Fruit fly (Drosophila melanogaster) whole organism, embryonic: ENCODE results near the gene CG6225.

Source experiments
- CG11398 ChIP-seq: fragments of 200-800 bp; sonication (Bioruptor generic); optimal IDR thresholded peaks from 2 replicates; lab custom pipeline; 2016; ENCODE audit warnings: missing biosample characterization, missing genetic modification characterization
- CG11504 ChIP-seq: fragments of 200-800 bp; sonication (Bioruptor generic); optimal IDR thresholded peaks from 3 replicates; lab custom pipeline; 2019; ENCODE audit warnings: missing biosample characterization, mild to moderate bottlenecking, missing genetic modification characterization, moderate library complexity
- CG11560 ChIP-seq: fragments of 200-800 bp; sonication (Bioruptor generic); IDR thresholded peaks from 3 replicates; pipeline ENCODE4 v1.3.6; 2022; ENCODE audit warnings: missing biosample characterization, missing genetic modification characterization
- CG12391 ChIP-seq: fragments of 200-800 bp; sonication (Bioruptor generic); optimal IDR thresholded peaks from 3 replicates; lab custom pipeline; 2018; ENCODE audit warnings: missing biosample characterization, mild to moderate bottlenecking, missing genetic modification characterization, moderate library complexity
- CG13624 ChIP-seq: fragments of 200-800 bp; sonication (Bioruptor generic); optimal IDR thresholded peaks from 2 replicates; lab custom pipeline; 2016; ENCODE audit warnings: missing biosample characterization, missing genetic modification characterization
- CG13894 ChIP-seq: fragments of 200-800 bp; sonication (Bioruptor generic); optimal IDR thresholded peaks from 3 replicates; lab custom pipeline; 2018; ENCODE audit warnings: missing biosample characterization, mild to moderate bottlenecking, missing genetic modification characterization, moderate library complexity
- CG15514 ChIP-seq: fragments of 200-800 bp; sonication (Bioruptor generic); optimal IDR thresholded peaks from 3 replicates; lab custom pipeline; 2017; ENCODE audit warnings: missing biosample characterization, missing genetic modification characterization, mild to moderate bottlenecking, moderate library complexity, missing genetic modification reagents
- CG1792 ChIP-seq: fragments of 200-800 bp; sonication (Bioruptor generic); optimal IDR thresholded peaks from 2 replicates; lab custom pipeline; 2016; ENCODE audit warnings: missing biosample characterization, missing genetic modification characterization
- CG2199 ChIP-seq: fragments of 200-800 bp; sonication (Bioruptor generic); IDR thresholded peaks from 3 replicates; pipeline ENCODE4 v1.3.6; 2022; ENCODE audit warnings: missing biosample characterization, missing genetic modification characterization
- CG30403 ChIP-seq: fragments of 200-800 bp; sonication (Bioruptor generic); optimal IDR thresholded peaks from 3 replicates; lab custom pipeline; 2016; ENCODE audit warnings: missing biosample characterization, missing genetic modification characterization
- CG3065 ChIP-seq: fragments of 200-800 bp; sonication (Bioruptor generic); optimal IDR thresholded peaks from 2 replicates; lab custom pipeline; 2016; ENCODE audit warnings: missing biosample characterization, missing genetic modification characterization
- CG3281 ChIP-seq: fragments of 200-800 bp; sonication (Bioruptor generic); optimal IDR thresholded peaks from 3 replicates; lab custom pipeline; 2017; ENCODE audit warnings: missing biosample characterization, mild to moderate bottlenecking, missing genetic modification characterization
- CG34422 ChIP-seq: fragments of 200-800 bp; sonication (Bioruptor generic); IDR thresholded peaks from 3 replicates; pipeline ENCODE4 v1.3.6; 2022; ENCODE audit warnings: missing biosample characterization, missing genetic modification characterization
- CG3838 ChIP-seq: fragments of 200-800 bp; sonication (Bioruptor generic); optimal IDR thresholded peaks from 3 replicates; lab custom pipeline; 2016; ENCODE audit warnings: missing biosample characterization, missing genetic modification characterization
- CG42726 ChIP-seq: fragments of 200-800 bp; sonication (Bioruptor generic); IDR thresholded peaks from 2 replicates; pipeline ENCODE4 v1.3.6; 2022; ENCODE audit warnings: missing biosample characterization, missing genetic modification characterization; ENCODE audit not compliant: partially characterized antibody
- CG4730 ChIP-seq: fragments of 200-800 bp; sonication (Bioruptor generic); IDR thresholded peaks from 2 replicates; pipeline ENCODE4 v1.3.6; 2022; ENCODE audit warnings: missing biosample characterization, missing genetic modification characterization
- CG7839 ChIP-seq: fragments of 200-800 bp; sonication (Bioruptor generic); optimal IDR thresholded peaks from 3 replicates; lab custom pipeline; 2018; ENCODE audit warnings: missing biosample characterization, mild to moderate bottlenecking, missing genetic modification characterization, moderate library complexity
- CG8089 ChIP-seq: fragments of 200-800 bp; sonication (Bioruptor generic); optimal IDR thresholded peaks from 3 replicates; lab custom pipeline; 2016; ENCODE audit warnings: missing biosample characterization, missing genetic modification characterization
- CG8765 ChIP-seq: fragments of 200-800 bp; sonication (Bioruptor generic); IDR thresholded peaks from 2 replicates; pipeline ENCODE4 v1.3.6; 2022; ENCODE audit warnings: missing biosample characterization, missing genetic modification characterization
- CoRest ChIP-seq: fragments of 200-800 bp; sonication (Bioruptor generic); optimal IDR thresholded peaks from 3 replicates; lab custom pipeline; 2018; ENCODE audit warnings: missing biosample characterization, mild to moderate bottlenecking, missing genetic modification characterization, moderate library complexity
- D ChIP-seq, 2 experiments: fragments of 200-800 bp in 1 of 2; fragments of >200 bp in 1 of 2; sonication (Bioruptor generic) in 1 of 2; optimal IDR thresholded peaks; 2 replicates in 1 of 2; 3 replicates in 1 of 2; lab custom pipeline; 2017; ENCODE audit warnings: mild to moderate bottlenecking in 1 of 2, missing biosample characterization in 1 of 2, missing genetic modification characterization in 1 of 2, missing genetic modification reagents in 1 of 2
- Eip74EF ChIP-seq, 2 experiments: fragments of 200-800 bp in 1 of 2; fragments of >200 bp in 1 of 2; sonication (Bioruptor generic) in 1 of 2; optimal IDR thresholded peaks; 2 replicates each; lab custom pipeline; 2017 to 2019; ENCODE audit warnings: missing biosample characterization in 2 of 2, missing genetic modification characterization in 2 of 2, mild to moderate bottlenecking in 1 of 2, moderate library complexity in 1 of 2
- Elba2 ChIP-seq: fragments of 200-800 bp; sonication (Bioruptor generic); optimal IDR thresholded peaks from 3 replicates; lab custom pipeline; 2016; ENCODE audit warnings: missing biosample characterization, missing genetic modification characterization
- Fer3 ChIP-seq: fragments of 200-800 bp; sonication (Bioruptor generic); optimal IDR thresholded peaks from 2 replicates; lab custom pipeline; 2018; ENCODE audit warnings: missing biosample characterization, mild to moderate bottlenecking, missing genetic modification characterization, moderate library complexity
- GATAe ChIP-seq: fragments of 200-800 bp; sonication (Bioruptor generic); conservative IDR thresholded peaks from 2 replicates; pipeline ENCODE4 v1.3.6; 2022; ENCODE audit warnings: missing biosample characterization, missing genetic modification characterization
- H2.0 ChIP-seq: fragments of 200-800 bp; sonication (Bioruptor generic); IDR thresholded peaks from 2 replicates; pipeline ENCODE4 v1.3.6; 2022; ENCODE audit warnings: missing biosample characterization, missing genetic modification characterization
- Hr51 ChIP-seq, 2 experiments: fragments of 200-800 bp; sonication (Bioruptor generic); optimal IDR thresholded peaks; 2 replicates in 1 of 2; 3 replicates in 1 of 2; lab custom pipeline; 2016 to 2018; ENCODE audit warnings: missing biosample characterization in 2 of 2, missing genetic modification characterization in 2 of 2, mild to moderate bottlenecking in 1 of 2, moderate library complexity in 1 of 2
- Med ChIP-seq: fragments of 200-800 bp; sonication (Bioruptor generic); peaks from one replicate; lab custom pipeline; 2016; ENCODE audit warnings: missing biosample characterization, missing genetic modification characterization, mild to moderate bottlenecking, inconsistent platforms, moderate library complexity
- Nf-YC ChIP-seq: fragments of 200-800 bp; optimal IDR thresholded peaks from 3 replicates; lab custom pipeline; 2019; ENCODE audit warnings: missing biosample characterization, mild to moderate bottlenecking, missing genetic modification characterization, moderate library complexity
- Oaz ChIP-seq: fragments of 200-800 bp; sonication (Bioruptor generic); IDR thresholded peaks from 2 replicates; pipeline ENCODE4 v1.3.6; 2022; ENCODE audit warnings: missing biosample characterization, missing genetic modification characterization
- Pdp1 ChIP-seq, 2 experiments: fragments of 200-800 bp; sonication (Bioruptor generic); optimal IDR thresholded peaks; 3 replicates each; lab custom pipeline; 2016; ENCODE audit warnings: missing biosample characterization in 2 of 2, missing genetic modification characterization in 2 of 2, mild to moderate bottlenecking in 1 of 2, moderate library complexity in 1 of 2
- TFAM ChIP-seq: fragments of 200-800 bp; sonication (Bioruptor generic); optimal IDR thresholded peaks from 2 replicates; lab custom pipeline; 2017; ENCODE audit warnings: missing biosample characterization, missing genetic modification characterization, inconsistent platforms
- Xbp1 ChIP-seq: fragments of 200-800 bp; sonication (Bioruptor generic); optimal IDR thresholded peaks from 3 replicates; lab custom pipeline; 2016; ENCODE audit warnings: missing biosample characterization, mild to moderate bottlenecking, missing genetic modification characterization
- ac ChIP-seq: fragments of 200-800 bp; sonication (Bioruptor generic); optimal IDR thresholded peaks from 3 replicates; lab custom pipeline; 2017; ENCODE audit warnings: missing biosample characterization, mild to moderate bottlenecking, missing genetic modification characterization
- az2 ChIP-seq: fragments of 200-800 bp; sonication (Bioruptor generic); optimal IDR thresholded peaks from 3 replicates; lab custom pipeline; 2016; ENCODE audit warnings: missing biosample characterization, missing genetic modification characterization
- dysf ChIP-seq: fragments of 200-800 bp; sonication (Bioruptor generic); IDR thresholded peaks from 3 replicates; pipeline ENCODE4 v1.3.6; 2022; ENCODE audit warnings: missing biosample characterization, missing genetic modification characterization
- eve ChIP-seq, 2 experiments: fragments of >200 bp; optimal IDR thresholded peaks; 2 replicates each; lab custom pipeline; 2017; ENCODE audit warnings: missing biosample characterization in 2 of 2, missing genetic modification characterization in 2 of 2
- ewg ChIP-seq: fragments of 200-800 bp; sonication (Bioruptor generic); optimal IDR thresholded peaks from 3 replicates; lab custom pipeline; 2017; ENCODE audit warnings: mild to moderate bottlenecking, missing biosample characterization, missing genetic modification reagents, missing genetic modification characterization
- fd96Cb ChIP-seq: fragments of 200-800 bp; sonication (Bioruptor generic); optimal IDR thresholded peaks from 2 replicates; lab custom pipeline; 2018; ENCODE audit warnings: missing biosample characterization, mild to moderate bottlenecking, missing genetic modification characterization, moderate library complexity
- fru ChIP-seq: fragments of >200 bp; optimal IDR thresholded peaks from 2 replicates; lab custom pipeline; 2017
- fu2 ChIP-seq: fragments of 200-800 bp; sonication (Bioruptor generic); optimal IDR thresholded peaks from 2 replicates; lab custom pipeline; 2016; ENCODE audit warnings: missing biosample characterization, missing genetic modification characterization
- inv ChIP-seq: fragments of 200-800 bp; sonication (Bioruptor generic); IDR thresholded peaks from 2 replicates; pipeline ENCODE4 v1.3.6; 2022; ENCODE audit warnings: missing biosample characterization, missing genetic modification characterization; ENCODE audit not compliant: partially characterized antibody
- prd ChIP-seq, 3 experiments: fragments of >200 bp in 2 of 3; fragments of 200-800 bp in 1 of 3; sonication (Bioruptor generic) in 1 of 3; optimal IDR thresholded peaks in 2 of 3; IDR thresholded peaks in 1 of 3; 2 replicates in 2 of 3; 3 replicates in 1 of 3; pipeline versions ENCODE4 v1.3.6 to Lab custom; 2017 to 2022; ENCODE audit warnings: missing biosample characterization in 1 of 3, missing genetic modification characterization in 1 of 3
- ranshi ChIP-seq: fragments of 200-800 bp; sonication (Bioruptor generic); IDR thresholded peaks from 2 replicates; pipeline ENCODE4 v1.3.6; 2022; ENCODE audit warnings: missing biosample characterization, missing genetic modification characterization
- scrt ChIP-seq: fragments of 200-800 bp; sonication (Bioruptor generic); optimal IDR thresholded peaks from 2 replicates; lab custom pipeline; 2018; ENCODE audit warnings: missing biosample characterization, mild to moderate bottlenecking, missing genetic modification characterization, moderate library complexity
- sens ChIP-seq: fragments of 200-800 bp; sonication (Bioruptor generic); peaks from one replicate; lab custom pipeline; 2016; ENCODE audit warnings: missing biosample characterization, missing genetic modification characterization
- seq ChIP-seq: fragments of 200-800 bp; sonication (Bioruptor generic); IDR thresholded peaks from 2 replicates; pipeline ENCODE4 v1.3.6; 2022; ENCODE audit warnings: missing biosample characterization, missing genetic modification characterization
- tio ChIP-seq: fragments of 200-800 bp; sonication (Bioruptor generic); optimal IDR thresholded peaks from 2 replicates; lab custom pipeline; 2017; ENCODE audit warnings: missing biosample characterization, missing genetic modification characterization, inconsistent platforms
- trh ChIP-seq: fragments of 200-800 bp; sonication (Bioruptor generic); optimal IDR thresholded peaks from 2 replicates; lab custom pipeline; 2016; ENCODE audit warnings: missing biosample characterization, missing genetic modification characterization
- vvl ChIP-seq: fragments of 200-800 bp; sonication (Bioruptor generic); IDR thresholded peaks from 2 replicates; pipeline ENCODE4 v1.3.6; 2022; ENCODE audit warnings: missing biosample characterization, missing genetic modification characterization

The CG6225 gene

DNA sequence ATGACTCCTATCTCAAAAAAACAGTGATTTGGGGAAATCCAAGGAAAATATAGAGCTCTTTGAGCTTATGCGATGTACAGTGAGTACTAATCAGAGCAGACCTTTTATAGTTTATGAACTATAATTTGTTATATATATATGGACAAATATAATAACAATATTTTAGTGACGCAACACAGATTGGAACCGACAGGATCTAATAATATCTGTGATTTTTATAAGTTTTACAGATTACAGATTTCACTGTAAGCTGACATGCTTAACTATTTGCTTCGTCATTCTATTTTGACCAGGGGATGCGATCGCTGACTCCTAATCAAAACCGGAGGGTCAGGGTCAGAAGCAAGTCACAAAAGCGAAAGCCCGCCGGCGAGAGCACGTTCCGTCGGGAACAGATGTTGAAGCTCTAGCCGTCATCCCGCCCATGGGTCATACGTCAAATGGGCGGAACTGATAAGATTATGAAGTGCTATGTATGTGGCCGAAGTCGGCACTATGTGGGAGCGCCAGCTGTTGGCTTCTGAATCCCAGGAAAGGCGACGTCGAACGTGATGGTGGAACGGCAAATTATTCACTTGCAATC, 19.8 kb downstream of the CG6225 start, which contains the start of gene Gnmt (continued):
- TF ChIP-seq CG8089 (GFP tag; lab: Kevin White, UChicago) (no peak), H2.0 (GFP tag; lab: Robert Waterston, UW) (no peak), ac (GFP tag; lab: Kevin White, UChicago) (no peak), CG1792 (GFP tag; lab: Kevin White, UChicago) (no peak), az2 (GFP tag; lab: Kevin White, UChicago) (no peak), CG34422 (no peak), ewg (GFP tag; lab: Kevin White, UChicago) (no peak), fd96Cb (tag; lab: Kevin White, UChicago) (no peak), tio (GFP tag; lab: Kevin White, UChicago) (no peak), CG7839 (tag; lab: Kevin White, UChicago) (no peak), CG3281 (GFP tag; lab: Kevin White, UChicago) (no peak), GATAe (no peak), CG13624 (no peak), Oaz (GFP tag; lab: Robert Waterston, UW) (no peak), Fer3 (tag; lab: Kevin White, UChicago) (peak; percentile 40), Pdp1 (GFP tag; optimal IDR thresholded peaks at IDR 0.05; lab: Kevin White, UChicago) (peak in 1 of 2 experiments; percentile 24), CG3838 (GFP tag; lab: Kevin White, UChicago) (no peak), D (optimal IDR thresholded peaks at IDR 0.05; lab: Kevin White, UChicago) (no peak), D (GFP tag; optimal IDR thresholded peaks at IDR 0.05; lab: Kevin White, UChicago) (no peak), fru (lab: Kevin White, UChicago) (no peak), CG4730 (GFP tag; lab: Robert Waterston, UW) (no peak), Eip74EF (GFP tag; optimal IDR thresholded peaks at IDR 0.05; lab: Kevin White, UChicago) (no peak), vvl (no peak), prd (optimal IDR thresholded peaks at IDR 0.05; lab: Kevin White, UChicago) (no peak), prd (GFP tag; IDR thresholded peaks at IDR 0.05; lab: Robert Waterston, UW) (0 out of 3 replicates have a peak, but pooled peaks have one; percentile 12), CG13894 (no peak), Med (GFP tag; lab: Kevin White, UChicago) (peak; percentile 47), Elba2 (no peak), CG11398 (GFP tag; lab: Kevin White, UChicago) (no peak), seq (GFP tag; lab: Robert Waterston, UW) (0 out of 2 replicates have a peak, but pooled peaks have one; percentile 20), scrt (GFP tag; lab: Kevin White, UChicago) (no peak), trh (no peak), eve (GFP tag; optimal IDR thresholded peaks at IDR 0.05; lab: Kevin White, UChicago) (no peak), sens (GFP tag; lab: Kevin White, UChicago) (no peak), Hr51 (GFP tag; optimal IDR thresholded peaks at IDR 0.05; lab: Kevin White, UChicago) (no peak), CG15514 (no peak), dysf (peak; percentile 10; the same call in 1 of the 3 replicates), inv (GFP tag; lab: Robert Waterston, UW) (no peak), TFAM (GFP tag; lab: Kevin White, UChicago) (no peak), CG42726 (GFP tag; lab: Robert Waterston, UW) (no peak), CG11504 (no peak), CG30403 (GFP tag; lab: Kevin White, UChicago) (peak; percentile 11), Xbp1 (GFP tag; lab: Kevin White, UChicago) (peak; percentile 4), CG3065 (GFP tag; lab: Kevin White, UChicago) (no peak), CG11560 (tag; lab: Robert Waterston, UW) (no peak), CG12391 (tag; lab: Kevin White, UChicago) (no peak), CoRest (tag; lab: Kevin White, UChicago) (no peak), fu2 (GFP tag; lab: Kevin White, UChicago) (no peak), Nf-YC (tag; lab: Kevin White, UChicago) (no peak), CG8765 (GFP tag; lab: Robert Waterston, UW) (no peak), ranshi (GFP tag; lab: Robert Waterston, UW) (no peak), CG2199 (GFP tag; lab: Robert Waterston, UW) (no peak)
